Worm (Caenorhabditis elegans): Measurements from ENCODE around the gene K08F4.12.

The K08F4.12 gene

ce11 chrIV:10177779-10178178, 39.9 kb downstream of the K08F4.12 start, which contains the start of gene mspn-1 (continued):
- TF ChIP-seq hrde-1 (tag; optimal IDR thresholded peaks at IDR 0.05; ENCODE audit: borderline replicate concordance) (no peak), D2030.7 (GFP tag; IDR thresholded peaks at IDR 0.05) (peak; percentile 18; the same call in 1 of the 2 replicates), sdz-38 (tag; optimal IDR thresholded peaks at IDR 0.05) (no peak), nhr-90 (tag; optimal IDR thresholded peaks at IDR 0.05) (no peak), rcor-1 (GFP tag; IDR thresholded peaks at IDR 0.05) (peak; percentile 21; the same call in 1 of the 2 replicates), F37B4.10 (GFP tag; IDR thresholded peaks at IDR 0.05) (no peak), F57A8.1 (GFP tag; optimal IDR thresholded peaks at IDR 0.05) (no peak), lin-26 (GFP tag; IDR thresholded peaks at IDR 0.05) (0 out of 2 replicates have a peak, but pooled peaks have one; percentile 48), bed-1 (GFP tag; IDR thresholded peaks at IDR 0.05) (no peak), snpc-1.3 (tag; optimal IDR thresholded peaks at IDR 0.05; ENCODE audit: insufficient read depth) (no peak), egl-44 (GFP tag; IDR thresholded peaks at IDR 0.05) (no peak), dox-1 (GFP tag; IDR thresholded peaks at IDR 0.05) (no peak), B0336.3 (GFP tag; IDR thresholded peaks at IDR 0.05) (peak; percentile 65; the same call in 1 of the 2 replicates), F49E8.2 (tag; optimal IDR thresholded peaks at IDR 0.05; ENCODE audit: insufficient read depth) (peak; percentile 17), F55B11.4 (tag; optimal IDR thresholded peaks at IDR 0.05; ENCODE audit: borderline replicate concordance, insufficient read depth) (no peak), repo-1 (tag; optimal IDR thresholded peaks at IDR 0.05) (no peak), cebp-1 (GFP tag; IDR thresholded peaks at IDR 0.05) (no peak), cebp-1 (tag; optimal IDR thresholded peaks at IDR 0.05) (no peak), lin-54 (GFP tag; optimal IDR thresholded peaks at IDR 0.05) (peak; percentile 43), snpc-1.1 (tag; optimal IDR thresholded peaks at IDR 0.05; ENCODE audit: insufficient read depth) (no peak), dpl-1 (GFP tag; optimal IDR thresholded peaks at IDR 0.05) (no peak), aptf-2 (GFP tag; conservative IDR thresholded peaks at IDR 0.05) (no peak), F57C9.4 (tag; optimal IDR thresholded peaks at IDR 0.05) (no peak), chd-7 (tag; optimal IDR thresholded peaks at IDR 0.05) (no peak), K11D2.4 (GFP tag; IDR thresholded peaks at IDR 0.05) (no peak), snpc-3.4 (tag; optimal IDR thresholded peaks at IDR 0.05) (peak; percentile 8), tlf-1 (GFP tag; optimal IDR thresholded peaks at IDR 0.05) (peak; percentile 46), dpff-1 (tag; optimal IDR thresholded peaks at IDR 0.05) (no peak), hsf-1 (GFP tag; IDR thresholded peaks at IDR 0.05) (peak; percentile 61; the same call in 1 of the 2 replicates), egrh-3 (GFP tag; IDR thresholded peaks at IDR 0.05) (no peak), ekl-4 (GFP tag; IDR thresholded peaks at IDR 0.05) (no peak), ets-4 (GFP tag; optimal IDR thresholded peaks at IDR 0.05) (no peak), let-607 (tag; optimal IDR thresholded peaks at IDR 0.05) (no peak), athp-1 (tag; optimal IDR thresholded peaks at IDR 0.05) (no peak), efl-1 (GFP tag; optimal IDR thresholded peaks at IDR 0.05) (no peak), mes-4 (tag; optimal IDR thresholded peaks at IDR 0.05) (no peak)

- TF ChIP-seq ama-1 (optimal IDR thresholded peaks at IDR 0.05) (peak; percentile 50), ama-1 (GFP tag; optimal IDR thresholded peaks at IDR 0.05) (no peak), mxl-1 (tag; optimal IDR thresholded peaks at IDR 0.05) (no peak), cebp-1 (GFP tag; IDR thresholded peaks at IDR 0.05) (no peak), cebp-1 (tag; optimal IDR thresholded peaks at IDR 0.05) (peak; percentile 15), Y56A3A.18 (GFP tag; IDR thresholded peaks at IDR 0.05) (no peak)
Measured at ce11 chrIV:10180133-10180749, 42.3 kb downstream of the K08F4.12 start, which contains the start of gene gta-1. gta-1 (plus strand) TSS chrIV:10180660.
